Fruit fly (Drosophila melanogaster): ENCODE results near the gene Anp.
A peak's percentile ranks its signal among the peaks of the same experiment; 100 is the strongest.

Gene Anp

DNA sequence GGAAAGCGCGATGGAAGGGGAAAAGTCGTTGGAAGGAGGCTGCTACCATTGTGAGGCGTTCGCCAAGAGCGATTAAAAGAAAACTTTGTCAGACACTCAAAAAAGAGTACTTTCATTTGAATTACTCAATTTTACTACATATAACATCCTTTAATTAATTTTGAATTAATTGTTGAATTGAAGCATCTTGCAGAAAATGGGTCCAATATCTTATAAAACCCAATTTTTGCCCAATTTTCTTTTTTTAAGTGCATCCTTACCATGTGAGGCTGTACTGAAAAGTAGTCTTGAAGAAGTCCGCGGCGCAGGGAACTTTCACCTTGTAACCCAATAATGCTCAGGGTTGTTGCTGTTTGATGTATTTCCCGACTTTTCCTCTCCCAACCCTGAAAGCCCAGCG, 25.5 kb downstream of the Anp start (continued):
- peak; percentile 10 for TF ChIP-seq PHDP (tag; optimal IDR thresholded peaks at IDR 0.05)
- peak; percentile 19; the same call in 1 of the 2 replicates for TF ChIP-seq ssp (GFP tag; IDR thresholded peaks at IDR 0.05)
- TF ChIP-seq CG1603 (tag; optimal IDR thresholded peaks at IDR 0.05): peak; percentile 39
- TF ChIP-seq grau (tag; optimal IDR thresholded peaks at IDR 0.05): peak; percentile 27
- no peak for TF ChIP-seq hkb (optimal IDR thresholded peaks at IDR 0.05)
- TF ChIP-seq hkb (GFP tag; IDR thresholded peaks at IDR 0.05): peak; percentile 57
- peak; percentile 44 for TF ChIP-seq CG7556 (GFP tag; optimal IDR thresholded peaks at IDR 0.05)
- peak; percentile 40 for TF ChIP-seq CG2712 (tag; optimal IDR thresholded peaks at IDR 0.05)
- TF ChIP-seq CG11695 (GFP tag; IDR thresholded peaks at IDR 0.05): 0 out of 3 replicates have a peak, but pooled peaks have one; percentile 36
- TF ChIP-seq CG9817 (tag; optimal IDR thresholded peaks at IDR 0.05): peak; percentile 1
- peak; percentile 73 for TF ChIP-seq row (GFP tag; IDR thresholded peaks at IDR 0.05)
- 0 out of 2 replicates have a peak, but pooled peaks have one; percentile 16 for TF ChIP-seq Lim3 (GFP tag; IDR thresholded peaks at IDR 0.05)
- TF ChIP-seq p53 (GFP tag; optimal IDR thresholded peaks at IDR 0.05): no peak
- no peak for TF ChIP-seq Awh (GFP tag; IDR thresholded peaks at IDR 0.05)
- TF ChIP-seq Meics (GFP tag; optimal IDR thresholded peaks at IDR 0.05): peak; percentile 8
- TF ChIP-seq sd (tag; optimal IDR thresholded peaks at IDR 0.05): no peak
- TF ChIP-seq CG11504 (tag; optimal IDR thresholded peaks at IDR 0.05): peak; percentile 71
- no peak for TF ChIP-seq ems (GFP tag; optimal IDR thresholded peaks at IDR 0.05)
- peak; percentile 49 for TF ChIP-seq unpg (GFP tag; optimal IDR thresholded peaks at IDR 0.05)
- peak; percentile 40; the same call in 1 of the 2 replicates for TF ChIP-seq onecut (GFP tag; IDR thresholded peaks at IDR 0.05)
- peak; percentile 60 for TF ChIP-seq dmrt99B (tag; optimal IDR thresholded peaks at IDR 0.05)
- TF ChIP-seq HLH4C (GFP tag; IDR thresholded peaks at IDR 0.05; ENCODE audit: partially characterized antibody): no peak
- TF ChIP-seq Atf6 (GFP tag; IDR thresholded peaks at IDR 0.05): peak; percentile 43; the same call in 1 of the 2 replicates
- TF ChIP-seq CG6689 (GFP tag; IDR thresholded peaks at IDR 0.05): peak; percentile 57
- no peak for TF ChIP-seq gsb (GFP tag; IDR thresholded peaks at IDR 0.05)
- TF ChIP-seq CG15073 (GFP tag; optimal IDR thresholded peaks at IDR 0.05): no peak
- no peak for TF ChIP-seq lola (GFP tag; optimal IDR thresholded peaks at IDR 0.05)
- peak; percentile 30; the same call in 1 of the 2 replicates for TF ChIP-seq ttk (GFP tag; IDR thresholded peaks at IDR 0.05)
- peak; percentile 84 for TF ChIP-seq sens (GFP tag)
- TF ChIP-seq Fer1 (GFP tag; optimal IDR thresholded peaks at IDR 0.05): peak; percentile 35
- peak; percentile 39; the same call in 1 of the 2 replicates for TF ChIP-seq vvl (GFP tag; IDR thresholded peaks at IDR 0.05)
- TF ChIP-seq phol (tag; optimal IDR thresholded peaks at IDR 0.05): peak; percentile 47
- TF ChIP-seq CG18619 (GFP tag; optimal IDR thresholded peaks at IDR 0.05): no peak
- peak in 1 of 2 experiments; percentile 56 for TF ChIP-seq Hr51 (GFP tag; optimal IDR thresholded peaks at IDR 0.05)
- peak; percentile 21 for TF ChIP-seq nmo (GFP tag; optimal IDR thresholded peaks at IDR 0.05)
- TF ChIP-seq ATbp (GFP tag; optimal IDR thresholded peaks at IDR 0.05): peak; percentile 31
- peak; percentile 27 for TF ChIP-seq Oli (tag; optimal IDR thresholded peaks at IDR 0.05)
- 0 out of 3 replicates have a peak, but pooled peaks have one; percentile 24 for TF ChIP-seq zfh1 (GFP tag; IDR thresholded peaks at IDR 0.05)
- TF ChIP-seq HmgZ (tag; optimal IDR thresholded peaks at IDR 0.05): peak; percentile 7
- TF ChIP-seq slbo (GFP tag; IDR thresholded peaks at IDR 0.05): peak; percentile 41
- TF ChIP-seq Sox100B (GFP tag; optimal IDR thresholded peaks at IDR 0.05): peak; percentile 8
- TF ChIP-seq gsb-n (tag; optimal IDR thresholded peaks at IDR 0.05): peak; percentile 10
- TF ChIP-seq HHEX (GFP tag; optimal IDR thresholded peaks at IDR 0.05): peak; percentile 17
- TF ChIP-seq CG13424 (tag; optimal IDR thresholded peaks at IDR 0.05): peak; percentile 60
- no peak for TF ChIP-seq exex (tag; optimal IDR thresholded peaks at IDR 0.05)
- peak; percentile 21 for TF ChIP-seq Xbp1 (GFP tag; optimal IDR thresholded peaks at IDR 0.05)
- peak; percentile 24 for TF ChIP-seq CG6813 (GFP tag; optimal IDR thresholded peaks at IDR 0.05)
- no peak for TF ChIP-seq gcm2 (GFP tag; optimal IDR thresholded peaks at IDR 0.05)
- no peak for TF ChIP-seq lbe (GFP tag; optimal IDR thresholded peaks at IDR 0.05)
- peak; percentile 24 for TF ChIP-seq Fer3 (tag; optimal IDR thresholded peaks at IDR 0.05)
